Fruit fly (Drosophila melanogaster) whole organism: ENCODE measurements around the gene CG12355.

ENCODE experiments used
- CG8478 ChIP-seq: fragments of >200 bp; optimal IDR thresholded peaks from 2 replicates; lab custom pipeline; 2018; ENCODE audit warnings: inconsistent platforms
- Dll ChIP-seq: fragments of >200 bp; optimal IDR thresholded peaks from 2 replicates; lab custom pipeline; 2017
- EcR ChIP-seq, 2 experiments: fragments of >200 bp; optimal IDR thresholded peaks; 2 replicates each; lab custom pipeline; 2017; ENCODE audit warnings: missing biosample characterization in 2 of 2, missing genetic modification characterization in 2 of 2, missing genetic modification reagents in 2 of 2
- pan ChIP-seq: fragments of >200 bp; optimal IDR thresholded peaks from 2 replicates; lab custom pipeline; 2017
- psq ChIP-seq: fragments of >200 bp; optimal IDR thresholded peaks from 2 replicates; lab custom pipeline; 2017
- usp ChIP-seq: fragments of >200 bp; optimal IDR thresholded peaks from 2 replicates; lab custom pipeline; 2017; ENCODE audit warnings: missing biosample characterization, missing genetic modification characterization, mixed read lengths

- TF ChIP-seq usp (GFP tag; lab: Kevin White, UChicago) (no peak), Dll (lab: Kevin White, UChicago) (no peak), psq (lab: Kevin White, UChicago) (no peak), CG8478 (lab: Kevin White, UChicago) (no peak), pan (no peak), EcR (GFP tag; optimal IDR thresholded peaks at IDR 0.05; lab: Kevin White, UChicago) (no peak)
Measured at dm6 chr3L:15540682-15541081, 45.3 kb upstream of the CG12355 start.
